Fruit fly (Drosophila melanogaster): ENCODE data around the gene CG16815.

CG16815 gene

dm6 chr2L:13191894-13192293 lies 37.7 kb upstream of the CG16815 start, which contains the start of the genes CG16974 and Edem2 (continued):
- peak; percentile 87 for TF ChIP-seq sob (GFP tag; IDR thresholded peaks at IDR 0.05)
- TF ChIP-seq cwo (GFP tag; optimal IDR thresholded peaks at IDR 0.05) = no peak
- no peak for TF ChIP-seq CG13624 (GFP tag; optimal IDR thresholded peaks at IDR 0.05)
- peak; percentile 70 for TF ChIP-seq corto (GFP tag; optimal IDR thresholded peaks at IDR 0.05)
- peak; percentile 66 for TF ChIP-seq H2.0 (GFP tag; IDR thresholded peaks at IDR 0.05)
- peak; percentile 80 for TF ChIP-seq CG18476 (GFP tag; optimal IDR thresholded peaks at IDR 0.05)
- peak in 1 of 3 experiments; percentile 66 for TF ChIP-seq lola (GFP tag; optimal IDR thresholded peaks at IDR 0.05)
- no peak for TF ChIP-seq Asciz (GFP tag; optimal IDR thresholded peaks at IDR 0.05)
- TF ChIP-seq Hmr (GFP tag; optimal IDR thresholded peaks at IDR 0.05) = no peak
- TF ChIP-seq Fer1 (GFP tag; optimal IDR thresholded peaks at IDR 0.05) = peak; percentile 67
- TF ChIP-seq CG10321 (GFP tag; IDR thresholded peaks at IDR 0.05) = no peak
- TF ChIP-seq Lhr (GFP tag; optimal IDR thresholded peaks at IDR 0.05) = peak; percentile 89
- peak; percentile 29 for TF ChIP-seq Dp (GFP tag; optimal IDR thresholded peaks at IDR 0.05)
- no peak for TF ChIP-seq CG8478 (optimal IDR thresholded peaks at IDR 0.05)
- TF ChIP-seq Camta (GFP tag; optimal IDR thresholded peaks at IDR 0.05) = peak; percentile 14
- peak; percentile 46; the same call in 1 of the 2 replicates for TF ChIP-seq CG8765 (GFP tag; IDR thresholded peaks at IDR 0.05)
- TF ChIP-seq CG17912 (GFP tag; optimal IDR thresholded peaks at IDR 0.05) = no peak
- TF ChIP-seq NC2α (GFP tag; optimal IDR thresholded peaks at IDR 0.05) = no peak
- no peak for TF ChIP-seq CG1832 (GFP tag; optimal IDR thresholded peaks at IDR 0.05)
- no peak for TF ChIP-seq run (tag; optimal IDR thresholded peaks at IDR 0.05)
- TF ChIP-seq zfh1 (GFP tag; IDR thresholded peaks at IDR 0.05) = peak; percentile 81
- TF ChIP-seq en (GFP tag; optimal IDR thresholded peaks at IDR 0.05) = no peak
- no peak for TF ChIP-seq CG7745 (tag; optimal IDR thresholded peaks at IDR 0.05)
- no peak for TF ChIP-seq CG16813 (GFP tag; IDR thresholded peaks at IDR 0.05; ENCODE audit: partially characterized antibody)
- peak; percentile 83 for TF ChIP-seq ind (GFP tag; optimal IDR thresholded peaks at IDR 0.05)
- peak; percentile 69 for TF ChIP-seq stc (GFP tag; IDR thresholded peaks at IDR 0.05)
- peak; percentile 19 for TF ChIP-seq Dip3 (GFP tag; optimal IDR thresholded peaks at IDR 0.05)
- no peak for TF ChIP-seq CG10274 (GFP tag; optimal IDR thresholded peaks at IDR 0.05)
- no peak for TF ChIP-seq usp (GFP tag; optimal IDR thresholded peaks at IDR 0.05)
- peak; percentile 31; the same call in 1 of the 3 replicates for TF ChIP-seq so (GFP tag; IDR thresholded peaks at IDR 0.05)
- TF ChIP-seq Lim3 (GFP tag; IDR thresholded peaks at IDR 0.05) = no peak
- no peak for TF ChIP-seq Deaf1 (tag; optimal IDR thresholded peaks at IDR 0.05)
- no peak for TF ChIP-seq CG33213 (GFP tag; optimal IDR thresholded peaks at IDR 0.05)
- no peak for TF ChIP-seq Neu2 (GFP tag; optimal IDR thresholded peaks at IDR 0.05; ENCODE audit: borderline replicate concordance)
- no peak for TF ChIP-seq sc (optimal IDR thresholded peaks at IDR 0.05)
- TF ChIP-seq sc (GFP tag; optimal IDR thresholded peaks at IDR 0.05) = no peak
- TF ChIP-seq sima (GFP tag; optimal IDR thresholded peaks at IDR 0.05) = no peak
- TF ChIP-seq Atf6 (GFP tag; IDR thresholded peaks at IDR 0.05) = peak; percentile 70; the same call in 1 of the 2 replicates
- TF ChIP-seq Sox100B (GFP tag; optimal IDR thresholded peaks at IDR 0.05) = no peak
- TF ChIP-seq bowl (GFP tag; IDR thresholded peaks at IDR 0.05) = no peak
- TF ChIP-seq Hand (GFP tag; optimal IDR thresholded peaks at IDR 0.05) = no peak
- 0 out of 2 replicates have a peak, but pooled peaks have one; percentile 49 for TF ChIP-seq CG10366 (GFP tag; IDR thresholded peaks at IDR 0.05)
- no peak for TF ChIP-seq tx (GFP tag; optimal IDR thresholded peaks at IDR 0.05)
- TF ChIP-seq Antp (GFP tag; optimal IDR thresholded peaks at IDR 0.05) = no peak
- TF ChIP-seq HLHmδ (GFP tag; optimal IDR thresholded peaks at IDR 0.05) = no peak
- no peak for TF ChIP-seq CG10543 (GFP tag; optimal IDR thresholded peaks at IDR 0.05)
- TF ChIP-seq CrebB (tag; optimal IDR thresholded peaks at IDR 0.05) = peak; percentile 12
- TF ChIP-seq esg (GFP tag; conservative IDR thresholded peaks at IDR 0.05) = peak; percentile 65
- TF ChIP-seq Jarid2 (GFP tag; optimal IDR thresholded peaks at IDR 0.05) = no peak
- no peak for TF ChIP-seq lov (optimal IDR thresholded peaks at IDR 0.05)
- no peak for TF ChIP-seq lov (GFP tag; IDR thresholded peaks at IDR 0.05)
- TF ChIP-seq MTF-1 (GFP tag; optimal IDR thresholded peaks at IDR 0.05; ENCODE audit: borderline replicate concordance) = no peak

All from whole organism, embryonic.